Worm (Caenorhabditis elegans) whole organism, midembryonic: ENCODE measurements around the gene ssr-2.

Source experiments
- T22C8.4 ChIP-seq: fragments of 200-800 bp; sonication (Bioruptor generic); IDR thresholded peaks from 2 replicates; pipeline ENCODE4 v1.3.6; 2022; ENCODE audit warnings: missing genetic modification characterization, missing compliant biosample characterization
- cog-1 ChIP-seq: sonication (generic microtip); optimal IDR thresholded peaks from 2 replicates; lab custom pipeline; 2016; ENCODE audit warnings: missing genetic modification characterization, missing compliant biosample characterization
- flt-1 ChIP-seq: fragments of 200-800 bp; sonication (Bioruptor generic); IDR thresholded peaks from 2 replicates; pipeline ENCODE4 v1.3.6; 2022; ENCODE audit warnings: missing genetic modification characterization, missing compliant biosample characterization
- klf-2 ChIP-seq: fragments of 200-800 bp; sonication (Bioruptor generic); conservative IDR thresholded peaks from 2 replicates; pipeline ENCODE4 v1.3.6; 2022; ENCODE audit warnings: missing genetic modification reagents, missing genetic modification characterization, missing compliant biosample characterization
- med-1 ChIP-seq: sonication (generic microtip); optimal IDR thresholded peaks from 2 replicates; lab custom pipeline; 2017; ENCODE audit warnings: missing genetic modification characterization, mild to moderate bottlenecking, missing compliant biosample characterization, antibody characterized with exemption, missing genetic modification reagents; ENCODE audit not compliant: insufficient read depth
- ref-1 ChIP-seq: fragments of 200-800 bp; sonication (Bioruptor generic); conservative IDR thresholded peaks from 2 replicates; pipeline ENCODE4 v1.3.6; 2022; ENCODE audit warnings: missing genetic modification reagents, missing genetic modification characterization, missing compliant biosample characterization
- tab-1 ChIP-seq: fragments of 200-800 bp; sonication (Bioruptor generic); IDR thresholded peaks from 2 replicates; pipeline ENCODE4 v1.3.6; 2022; ENCODE audit warnings: missing genetic modification characterization, missing compliant biosample characterization
- ztf-23 ChIP-seq: fragments of 200-800 bp; sonication (Bioruptor generic); IDR thresholded peaks from 2 replicates; pipeline ENCODE4 v1.3.6; 2022; ENCODE audit warnings: missing genetic modification reagents, missing genetic modification characterization, missing compliant biosample characterization
- ztf-29 ChIP-seq: fragments of 200-800 bp; sonication (Bioruptor generic); IDR thresholded peaks from 2 replicates; pipeline ENCODE4 v1.3.6; 2022; ENCODE audit warnings: missing genetic modification reagents, missing genetic modification characterization, missing compliant biosample characterization

The ssr-2 gene

ce11 chrX:2793527-2793926 is 34.0 kb downstream of the ssr-2 start:
- peak; percentile 37; the same call in 1 of the 2 replicates for TF ChIP-seq flt-1 (GFP tag; lab: Robert Waterston, UW)
- TF ChIP-seq T22C8.4 (GFP tag; lab: Robert Waterston, UW), result no peak

ce11 chrX:2777973-2778372 is 49.6 kb downstream of the ssr-2 start:
- TF ChIP-seq T22C8.4 (GFP tag; lab: Robert Waterston, UW) (no peak), flt-1 (GFP tag; lab: Robert Waterston, UW) (no peak), ztf-29 (GFP tag; lab: Robert Waterston, UW) (no peak), med-1 (GFP tag; lab: Kevin White, UChicago) (no peak), tab-1 (no peak), klf-2 (GFP tag; lab: Robert Waterston, UW) (no peak), ref-1 (GFP tag; lab: Robert Waterston, UW) (no peak), cog-1 (tag; lab: Kevin White, UChicago) (no peak), ztf-23 (GFP tag; lab: Robert Waterston, UW) (no peak)

ce11 chrX:2776955-2777354 is 50.6 kb downstream of the ssr-2 start:
- no peak for TF ChIP-seq flt-1 (GFP tag; lab: Robert Waterston, UW)
- TF ChIP-seq cog-1 (tag; lab: Kevin White, UChicago), result no peak
- no peak for TF ChIP-seq ref-1 (GFP tag; lab: Robert Waterston, UW)
- no peak for TF ChIP-seq klf-2 (GFP tag; lab: Robert Waterston, UW)
- no peak for TF ChIP-seq ztf-29 (GFP tag; lab: Robert Waterston, UW)
- TF ChIP-seq T22C8.4 (GFP tag; lab: Robert Waterston, UW), result no peak
- TF ChIP-seq ztf-23 (GFP tag; lab: Robert Waterston, UW), result no peak
- TF ChIP-seq tab-1, result no peak
- no peak for TF ChIP-seq med-1 (GFP tag; lab: Kevin White, UChicago)
